Fruit fly (Drosophila melanogaster) whole organism, embryonic: ENCODE data around the gene RpL18.

ENCODE experiments used
- CG10431 ChIP-seq: fragments of 200-800 bp; sonication (Bioruptor generic); optimal IDR thresholded peaks from 3 replicates; lab custom pipeline; 2018; ENCODE audit warnings: missing biosample characterization, mild to moderate bottlenecking, missing genetic modification characterization
- CG14441 ChIP-seq: fragments of 200-800 bp; sonication (Bioruptor generic); IDR thresholded peaks from 2 replicates; pipeline ENCODE4 v1.3.6; 2022; ENCODE audit warnings: missing biosample characterization, missing genetic modification characterization
- CG15073 ChIP-seq: fragments of 200-800 bp; sonication (Bioruptor generic); optimal IDR thresholded peaks from 2 replicates; lab custom pipeline; 2016; ENCODE audit warnings: missing biosample characterization, missing genetic modification characterization
- CG16779 ChIP-seq: fragments of 200-800 bp; sonication (Bioruptor generic); IDR thresholded peaks from 2 replicates; pipeline ENCODE4 v1.3.6; 2022; ENCODE audit warnings: missing biosample characterization, missing genetic modification characterization
- CG17802 ChIP-seq: fragments of 200-800 bp; sonication (Bioruptor generic); optimal IDR thresholded peaks from 2 replicates; lab custom pipeline; 2018; ENCODE audit warnings: missing biosample characterization, mild to moderate bottlenecking, missing genetic modification characterization, moderate library complexity
- CG1832 ChIP-seq: fragments of 200-800 bp; sonication (Bioruptor generic); optimal IDR thresholded peaks from 2 replicates; lab custom pipeline; 2017; ENCODE audit warnings: missing biosample characterization, mild to moderate bottlenecking, missing genetic modification characterization, inconsistent platforms
- CG30020 ChIP-seq: fragments of 200-800 bp; optimal IDR thresholded peaks from 2 replicates; lab custom pipeline; 2019; ENCODE audit warnings: missing biosample characterization, mild to moderate bottlenecking, missing genetic modification characterization, moderate library complexity
- CG31365 ChIP-seq: fragments of 200-800 bp; sonication (Bioruptor generic); optimal IDR thresholded peaks from 2 replicates; lab custom pipeline; 2018; ENCODE audit warnings: missing biosample characterization, mild to moderate bottlenecking, missing genetic modification characterization
- CG34422 ChIP-seq: fragments of 200-800 bp; sonication (Bioruptor generic); IDR thresholded peaks from 3 replicates; pipeline ENCODE4 v1.3.6; 2022; ENCODE audit warnings: missing biosample characterization, missing genetic modification characterization
- CG4282 ChIP-seq: fragments of 200-800 bp; sonication (Bioruptor generic); optimal IDR thresholded peaks from 2 replicates; lab custom pipeline; 2016; ENCODE audit warnings: missing biosample characterization, missing genetic modification characterization
- CG4328 ChIP-seq: fragments of 200-800 bp; sonication (Bioruptor generic); optimal IDR thresholded peaks from 3 replicates; lab custom pipeline; 2017; ENCODE audit warnings: missing biosample characterization, missing genetic modification reagents, missing genetic modification characterization
- CG6683 ChIP-seq: fragments of 200-800 bp; sonication (Bioruptor generic); optimal IDR thresholded peaks from 2 replicates; lab custom pipeline; 2017; ENCODE audit warnings: missing biosample characterization, mild to moderate bottlenecking, missing genetic modification characterization, missing genetic modification reagents
- CG7839 ChIP-seq: fragments of 200-800 bp; sonication (Bioruptor generic); optimal IDR thresholded peaks from 3 replicates; lab custom pipeline; 2018; ENCODE audit warnings: missing biosample characterization, mild to moderate bottlenecking, missing genetic modification characterization, moderate library complexity
- CG7987 ChIP-seq: fragments of 200-800 bp; sonication (Bioruptor generic); optimal IDR thresholded peaks from 2 replicates; lab custom pipeline; 2018; ENCODE audit warnings: missing biosample characterization, mild to moderate bottlenecking, missing genetic modification characterization, moderate library complexity
- CG9797 ChIP-seq: fragments of 200-800 bp; sonication (Bioruptor generic); optimal IDR thresholded peaks from 3 replicates; lab custom pipeline; 2018; ENCODE audit warnings: missing biosample characterization, mild to moderate bottlenecking, missing genetic modification characterization
- CG9932 ChIP-seq: fragments of 200-800 bp; sonication (Bioruptor generic); IDR thresholded peaks from 2 replicates; pipeline ENCODE4 v1.3.6; 2022; ENCODE audit warnings: missing biosample characterization, missing genetic modification characterization
- Dip2 ChIP-seq: fragments of 200-800 bp; sonication (Bioruptor generic); IDR thresholded peaks from 2 replicates; pipeline ENCODE4 v1.3.6; 2022; ENCODE audit warnings: missing biosample characterization, missing genetic modification characterization
- Hmr ChIP-seq: fragments of 200-800 bp; sonication (Bioruptor generic); optimal IDR thresholded peaks from 3 replicates; lab custom pipeline; 2017; ENCODE audit warnings: mild to moderate bottlenecking, missing biosample characterization, missing genetic modification reagents, missing genetic modification characterization
- Hr78 ChIP-seq, 2 experiments: fragments of 200-800 bp in 1 of 2; fragments of >200 bp in 1 of 2; sonication (Bioruptor generic) in 1 of 2; optimal IDR thresholded peaks; 2 replicates each; lab custom pipeline; 2017 to 2019; ENCODE audit warnings: missing biosample characterization in 2 of 2, missing genetic modification characterization in 2 of 2, mild to moderate bottlenecking in 1 of 2, moderate library complexity in 1 of 2
- Lhr ChIP-seq: fragments of 200-800 bp; sonication (Bioruptor generic); optimal IDR thresholded peaks from 3 replicates; lab custom pipeline; 2017; ENCODE audit warnings: mild to moderate bottlenecking, missing biosample characterization, missing genetic modification reagents, missing genetic modification characterization
- Lim3 ChIP-seq: fragments of 200-800 bp; sonication (Bioruptor generic); IDR thresholded peaks from 2 replicates; pipeline ENCODE4 v1.3.6; 2022; ENCODE audit warnings: missing biosample characterization, missing genetic modification characterization
- NC2β ChIP-seq: fragments of 200-800 bp; sonication (Bioruptor generic); optimal IDR thresholded peaks from 2 replicates; lab custom pipeline; 2016; ENCODE audit warnings: missing biosample characterization, missing genetic modification characterization
- Neu2 ChIP-seq: fragments of 200-800 bp; sonication (Bioruptor generic); optimal IDR thresholded peaks from 3 replicates; lab custom pipeline; 2016; ENCODE audit warnings: missing biosample characterization, missing genetic modification characterization, borderline replicate concordance
- Oli ChIP-seq: fragments of 200-800 bp; sonication (Bioruptor generic); optimal IDR thresholded peaks from 2 replicates; lab custom pipeline; 2018; ENCODE audit warnings: missing biosample characterization, mild to moderate bottlenecking, missing genetic modification characterization, moderate library complexity
- Optix ChIP-seq: fragments of 200-800 bp; sonication (Bioruptor generic); IDR thresholded peaks from 3 replicates; pipeline ENCODE4 v1.3.6; 2022; ENCODE audit warnings: missing biosample characterization, missing genetic modification characterization
- YL-1 ChIP-seq: fragments of 200-800 bp; sonication (Bioruptor generic); optimal IDR thresholded peaks from 3 replicates; lab custom pipeline; 2017; ENCODE audit warnings: missing biosample characterization, mild to moderate bottlenecking, missing genetic modification characterization
- abd-A ChIP-seq: fragments of 200-800 bp; sonication (Bioruptor generic); optimal IDR thresholded peaks from 3 replicates; lab custom pipeline; 2019; ENCODE audit warnings: missing biosample characterization, mild to moderate bottlenecking, missing genetic modification characterization, moderate library complexity
- ase ChIP-seq: fragments of 200-800 bp; sonication (Bioruptor generic); IDR thresholded peaks from 3 replicates; pipeline ENCODE4 v1.3.6; 2022; ENCODE audit warnings: missing biosample characterization, missing genetic modification characterization
- cad ChIP-seq: fragments of >200 bp; optimal IDR thresholded peaks from 2 replicates; lab custom pipeline; 2017; ENCODE audit warnings: missing biosample characterization, missing genetic modification characterization
- corto ChIP-seq: fragments of 200-800 bp; sonication (Bioruptor generic); optimal IDR thresholded peaks from 2 replicates; lab custom pipeline; 2016; ENCODE audit warnings: missing biosample characterization, mild to moderate bottlenecking, missing genetic modification characterization, moderate library complexity
- eyg ChIP-seq: fragments of 200-800 bp; sonication (Bioruptor generic); optimal IDR thresholded peaks from 3 replicates; lab custom pipeline; 2016; ENCODE audit warnings: missing biosample characterization, missing genetic modification characterization
- fd96Cb ChIP-seq: fragments of 200-800 bp; sonication (Bioruptor generic); optimal IDR thresholded peaks from 2 replicates; lab custom pipeline; 2018; ENCODE audit warnings: missing biosample characterization, mild to moderate bottlenecking, missing genetic modification characterization, moderate library complexity
- grau ChIP-seq: fragments of 200-800 bp; optimal IDR thresholded peaks from 3 replicates; lab custom pipeline; 2019; ENCODE audit warnings: missing biosample characterization, mild to moderate bottlenecking, missing genetic modification characterization, moderate library complexity
- hbn ChIP-seq: fragments of 200-800 bp; sonication (Bioruptor generic); IDR thresholded peaks from 2 replicates; pipeline ENCODE4 v1.3.6; 2022; ENCODE audit warnings: missing biosample characterization, missing genetic modification characterization; ENCODE audit not compliant: partially characterized antibody
- lab ChIP-seq: fragments of 200-800 bp; sonication (Bioruptor generic); optimal IDR thresholded peaks from 3 replicates; lab custom pipeline; 2017; ENCODE audit warnings: missing biosample characterization, missing genetic modification characterization, mild to moderate bottlenecking, moderate library complexity, missing genetic modification reagents
- lilli ChIP-seq: fragments of 200-800 bp; sonication (Bioruptor generic); optimal IDR thresholded peaks from 3 replicates; lab custom pipeline; 2016; ENCODE audit warnings: missing biosample characterization, missing genetic modification characterization
- lmd ChIP-seq: fragments of 200-800 bp; sonication (Bioruptor generic); IDR thresholded peaks from 2 replicates; pipeline ENCODE4 v1.3.6; 2022; ENCODE audit warnings: missing biosample characterization, missing genetic modification characterization
- lov ChIP-seq, 2 experiments: fragments of 200-800 bp in 1 of 2; fragments of >200 bp in 1 of 2; sonication (Bioruptor generic) in 1 of 2; IDR thresholded peaks in 1 of 2; optimal IDR thresholded peaks in 1 of 2; 2 replicates in 1 of 2; 3 replicates in 1 of 2; pipeline versions ENCODE4 v1.3.6 to Lab custom; 2017 to 2022; ENCODE audit warnings: missing biosample characterization in 1 of 2, missing genetic modification characterization in 1 of 2
- mirr ChIP-seq: fragments of 200-800 bp; sonication (Bioruptor generic); optimal IDR thresholded peaks from 3 replicates; lab custom pipeline; 2018; ENCODE audit warnings: missing biosample characterization, mild to moderate bottlenecking, missing genetic modification characterization
- nmo ChIP-seq: fragments of 200-800 bp; sonication (Bioruptor generic); optimal IDR thresholded peaks from 2 replicates; lab custom pipeline; 2018; ENCODE audit warnings: missing biosample characterization, mild to moderate bottlenecking, missing genetic modification characterization, moderate library complexity
- odd ChIP-seq: fragments of 200-800 bp; sonication (Bioruptor generic); optimal IDR thresholded peaks from 2 replicates; lab custom pipeline; 2017; ENCODE audit warnings: missing biosample characterization, mild to moderate bottlenecking, missing genetic modification characterization
- pan ChIP-seq, 4 experiments: fragments of >200 bp in 3 of 4; fragments of 200-800 bp in 1 of 4; sonication (Bioruptor generic) in 1 of 4; optimal IDR thresholded peaks in 3 of 4; IDR thresholded peaks in 1 of 4; 2 replicates each; pipeline versions ENCODE4 v1.3.6 to Lab custom; 2017 to 2022; ENCODE audit warnings: missing biosample characterization in 2 of 4, missing genetic modification characterization in 2 of 4, mixed read lengths in 1 of 4
- scrt ChIP-seq: fragments of 200-800 bp; sonication (Bioruptor generic); optimal IDR thresholded peaks from 2 replicates; lab custom pipeline; 2018; ENCODE audit warnings: missing biosample characterization, mild to moderate bottlenecking, missing genetic modification characterization, moderate library complexity
- sima ChIP-seq: fragments of 200-800 bp; sonication (Bioruptor generic); optimal IDR thresholded peaks from 2 replicates; lab custom pipeline; 2016; ENCODE audit warnings: missing biosample characterization, missing genetic modification characterization
- stc ChIP-seq: fragments of 200-800 bp; sonication (Bioruptor generic); IDR thresholded peaks from 2 replicates; pipeline ENCODE4 v1.3.6; 2022; ENCODE audit warnings: missing biosample characterization, missing genetic modification characterization
- tgo ChIP-seq: fragments of 200-800 bp; sonication (Bioruptor generic); IDR thresholded peaks from 3 replicates; pipeline ENCODE4 v1.3.6; 2022; ENCODE audit warnings: missing biosample characterization, missing genetic modification characterization
- tna ChIP-seq: fragments of 200-800 bp; sonication (Bioruptor generic); IDR thresholded peaks from 2 replicates; pipeline ENCODE4 v1.3.6; 2022; ENCODE audit warnings: missing biosample characterization, missing genetic modification characterization; ENCODE audit not compliant: partially characterized antibody

The RpL18 gene

dm6 chr3L:7241217-7241859, at the start of gene RpL18, which contains the start of gene Neos (continued):
- TF ChIP-seq pan (optimal IDR thresholded peaks at IDR 0.05; lab: Kevin White, UChicago) (no peak), pan (GFP tag; optimal IDR thresholded peaks at IDR 0.05 in 1 of 2, IDR thresholded peaks at IDR 0.05 in 1 of 2) (peak in 1 of 2 experiments; percentile 8), CG4282 (peak; percentile 45), Neu2 (GFP tag; lab: Kevin White, UChicago) (no peak), CG17802 (tag; lab: Kevin White, UChicago) (peak; percentile 37), lmd (peak; percentile 34; the same call in 1 of the 2 replicates), Hr78 (GFP tag; optimal IDR thresholded peaks at IDR 0.05; lab: Kevin White, UChicago) (no peak), NC2β (peak; percentile 92), CG9797 (GFP tag; lab: Kevin White, UChicago) (peak; percentile 85), CG31365 (peak; percentile 61), CG7839 (peak; percentile 55), sima (GFP tag; lab: Kevin White, UChicago) (peak; percentile 31), lab (GFP tag; lab: Kevin White, UChicago) (peak; percentile 91), CG9932 (peak; percentile 65), CG30020 (tag; lab: Kevin White, UChicago) (peak; percentile 53), hbn (GFP tag; lab: Robert Waterston, UW) (no peak), Lhr (GFP tag; lab: Kevin White, UChicago) (peak; percentile 76), tgo (GFP tag; lab: Robert Waterston, UW) (no peak; the same call in 1 of the 3 replicates), CG15073 (GFP tag; lab: Kevin White, UChicago) (no peak), CG1832 (GFP tag; lab: Kevin White, UChicago) (no peak), abd-A (tag; lab: Kevin White, UChicago) (no peak), CG14441 (GFP tag; lab: Robert Waterston, UW) (peak; percentile 59), CG10431 (GFP tag; lab: Kevin White, UChicago) (peak; percentile 80), CG34422 (GFP tag; lab: Robert Waterston, UW) (peak; percentile 54; the same call in 1 of the 3 replicates), Oli (peak; percentile 56), CG4328 (GFP tag; lab: Kevin White, UChicago) (peak; percentile 79), CG6683 (GFP tag; lab: Kevin White, UChicago) (peak; percentile 47), ase (GFP tag; lab: Robert Waterston, UW) (no peak), stc (GFP tag; lab: Robert Waterston, UW) (peak; percentile 64), corto (peak; percentile 20), YL-1 (peak; percentile 85), CG7987 (GFP tag; lab: Kevin White, UChicago) (peak; percentile 91), nmo (GFP tag; lab: Kevin White, UChicago) (peak; percentile 72), odd (peak; percentile 88), eyg (GFP tag; lab: Kevin White, UChicago) (peak; percentile 86), Dip2 (GFP tag; lab: Robert Waterston, UW) (no peak), fd96Cb (tag; lab: Kevin White, UChicago) (peak; percentile 5), Optix (peak; percentile 56; the same call in 1 of the 3 replicates), Lim3 (GFP tag; lab: Robert Waterston, UW) (no peak), lilli (GFP tag; lab: Kevin White, UChicago) (peak; percentile 77), tna (GFP tag; lab: Robert Waterston, UW) (no peak), cad (GFP tag; lab: Kevin White, UChicago) (no peak), scrt (GFP tag; lab: Kevin White, UChicago) (peak; percentile 77), mirr (GFP tag; lab: Kevin White, UChicago) (peak; percentile 74), Hmr (peak; percentile 90), grau (peak; percentile 59), lov (optimal IDR thresholded peaks at IDR 0.05; lab: Kevin White, UChicago) (no peak), lov (GFP tag; IDR thresholded peaks at IDR 0.05; lab: Robert Waterston, UW) (peak; percentile 79; the same call in 2 of the 3 replicates), CG16779 (GFP tag; lab: Robert Waterston, UW) (no peak)
